Worm (Caenorhabditis elegans) whole organism, mixed stage, embryonic: Measurements from ENCODE around the gene lin-42.

Experiments
- M03D4.4 ChIP-seq: sonication (generic microtip); optimal IDR thresholded peaks from 2 replicates; lab custom pipeline; 2017; ENCODE audit warnings: mild to moderate bottlenecking, missing genetic modification characterization, missing compliant biosample characterization
- bed-3 ChIP-seq: fragments of 200-800 bp; sonication (Bioruptor generic); optimal IDR thresholded peaks from 3 replicates; lab custom pipeline; 2018; ENCODE audit warnings: mild to moderate bottlenecking, missing genetic modification characterization, moderate library complexity, missing compliant biosample characterization
- blmp-1 ChIP-seq: fragments of 150-350 bp; optimal IDR thresholded peaks from 2 replicates; lab custom pipeline; 2014; ENCODE audit warnings: missing biosample characterization, missing genetic modification characterization
- ceh-43 ChIP-seq: fragments of 200-800 bp; sonication (Bioruptor generic); optimal IDR thresholded peaks from 2 replicates; lab custom pipeline; 2018; ENCODE audit warnings: mild to moderate bottlenecking, missing genetic modification characterization, moderate library complexity, missing compliant biosample characterization
- ceh-83 ChIP-seq: fragments of 200-800 bp; sonication (Bioruptor generic); optimal IDR thresholded peaks from 2 replicates; lab custom pipeline; 2018; ENCODE audit warnings: mild to moderate bottlenecking, missing genetic modification characterization, missing compliant biosample characterization
- ces-1 ChIP-seq: fragments of 150-350 bp; optimal IDR thresholded peaks from 2 replicates; lab custom pipeline; 2014; ENCODE audit warnings: missing biosample characterization, missing genetic modification reagents, missing genetic modification characterization
- cnd-1 ChIP-seq: fragments of 200-800 bp; sonication (Bioruptor generic); optimal IDR thresholded peaks from 2 replicates; lab custom pipeline; 2018; ENCODE audit warnings: mild to moderate bottlenecking, missing genetic modification characterization, missing compliant biosample characterization
- drap-1 ChIP-seq: fragments of 200-800 bp; sonication (Bioruptor generic); optimal IDR thresholded peaks from 3 replicates; lab custom pipeline; 2018; ENCODE audit warnings: mild to moderate bottlenecking, missing genetic modification characterization, missing compliant biosample characterization
- elt-1 ChIP-seq: sonication (generic microtip); optimal IDR thresholded peaks from 2 replicates; lab custom pipeline; 2017; ENCODE audit warnings: missing genetic modification characterization, mild to moderate bottlenecking, missing compliant biosample characterization, antibody characterized with exemption, moderate library complexity, borderline replicate concordance; ENCODE audit not compliant: insufficient read depth
- flh-1 ChIP-seq: fragments of 200-800 bp; sonication (Bioruptor generic); optimal IDR thresholded peaks from 2 replicates; lab custom pipeline; 2018; ENCODE audit warnings: mild to moderate bottlenecking, missing genetic modification characterization, moderate library complexity, missing compliant biosample characterization
- hlh-1 ChIP-seq: fragments of 150-350 bp; optimal IDR thresholded peaks from 2 replicates; lab custom pipeline; 2014; ENCODE audit warnings: missing biosample characterization, missing genetic modification reagents, missing genetic modification characterization
- lin-13 ChIP-seq: fragments of 150-350 bp; optimal IDR thresholded peaks from 2 replicates; lab custom pipeline; 2014; ENCODE audit warnings: missing biosample characterization, missing genetic modification characterization
- lin-32 ChIP-seq: fragments of 200-800 bp; sonication (Bioruptor generic); optimal IDR thresholded peaks from 2 replicates; lab custom pipeline; 2018; ENCODE audit warnings: mild to moderate bottlenecking, missing genetic modification characterization, missing compliant biosample characterization
- lsy-2 ChIP-seq: fragments of 150-350 bp; optimal IDR thresholded peaks from 2 replicates; lab custom pipeline; 2014; ENCODE audit warnings: missing biosample characterization, missing genetic modification characterization
- mab-5 ChIP-seq: fragments of 150-350 bp; optimal IDR thresholded peaks from 2 replicates; lab custom pipeline; 2014; ENCODE audit warnings: missing biosample characterization, missing genetic modification characterization
- mep-1 ChIP-seq: fragments of 150-350 bp; optimal IDR thresholded peaks from 2 replicates; lab custom pipeline; 2017; ENCODE audit warnings: missing biosample characterization, missing genetic modification reagents, missing genetic modification characterization, inconsistent platforms
- mls-2 ChIP-seq: sonication (generic microtip); optimal IDR thresholded peaks from 2 replicates; lab custom pipeline; 2016; ENCODE audit warnings: mild to moderate bottlenecking, missing genetic modification characterization, moderate library complexity, missing compliant biosample characterization
- nhr-12 ChIP-seq: fragments of 150-350 bp; optimal IDR thresholded peaks from 2 replicates; lab custom pipeline; 2014; ENCODE audit warnings: missing biosample characterization, missing genetic modification characterization
- nhr-237 ChIP-seq: fragments of 150-350 bp; optimal IDR thresholded peaks from 2 replicates; lab custom pipeline; 2014; ENCODE audit warnings: missing biosample characterization, missing genetic modification characterization
- nhr-28 ChIP-seq: fragments of 150-350 bp; optimal IDR thresholded peaks from 2 replicates; lab custom pipeline; 2014; ENCODE audit warnings: missing biosample characterization, missing genetic modification characterization
- nhr-76 ChIP-seq: sonication (generic microtip); optimal IDR thresholded peaks from 2 replicates; lab custom pipeline; 2017; ENCODE audit warnings: missing biosample characterization, missing genetic modification characterization
- sem-2 ChIP-seq: fragments of 200-800 bp; sonication (Bioruptor generic); optimal IDR thresholded peaks from 2 replicates; lab custom pipeline; 2018; ENCODE audit warnings: mild to moderate bottlenecking, missing genetic modification characterization, missing compliant biosample characterization
- snpc-4 ChIP-seq: fragments of 150-350 bp; optimal IDR thresholded peaks from 2 replicates; lab custom pipeline; 2014; ENCODE audit warnings: missing biosample characterization, missing genetic modification characterization
- tbx-8 ChIP-seq: fragments of 200-800 bp; sonication (Bioruptor generic); optimal IDR thresholded peaks from 2 replicates; lab custom pipeline; 2018; ENCODE audit warnings: mild to moderate bottlenecking, missing genetic modification characterization, moderate library complexity, missing compliant biosample characterization
- unc-39 ChIP-seq: fragments of 150-350 bp; optimal IDR thresholded peaks from 2 replicates; lab custom pipeline; 2014; ENCODE audit warnings: missing biosample characterization, missing genetic modification characterization
- unc-62 ChIP-seq: fragments of 150-350 bp; optimal IDR thresholded peaks from 2 replicates; lab custom pipeline; 2014; ENCODE audit warnings: missing biosample characterization, missing genetic modification reagents, missing genetic modification characterization
- zip-8 ChIP-seq: fragments of 150-350 bp; optimal IDR thresholded peaks from 2 replicates; lab custom pipeline; 2014; ENCODE audit warnings: missing biosample characterization, missing genetic modification characterization
- ztf-11 ChIP-seq: fragments of 150-350 bp; optimal IDR thresholded peaks from 2 replicates; lab custom pipeline; 2014; ENCODE audit warnings: missing biosample characterization, missing genetic modification characterization

The lin-42 gene

ce11 chrII:1236003-1236402 is 16.2 kb downstream of the lin-42 start:
- TF ChIP-seq hlh-1 (tag; lab: Kevin White, UChicago), result no peak
- no peak for TF ChIP-seq cnd-1 (tag; lab: Kevin White, UChicago)
- no peak for TF ChIP-seq zip-8 (tag; lab: Kevin White, UChicago)
- TF ChIP-seq ceh-43 (GFP tag; lab: Kevin White, UChicago), result no peak
- no peak for TF ChIP-seq unc-62 (GFP tag; lab: Kevin White, UChicago)
- TF ChIP-seq M03D4.4 (tag; lab: Kevin White, UChicago), result no peak
- no peak for TF ChIP-seq mep-1 (tag; lab: Kevin White, UChicago)
- no peak for TF ChIP-seq nhr-12 (tag; lab: Kevin White, UChicago)

DNA sequence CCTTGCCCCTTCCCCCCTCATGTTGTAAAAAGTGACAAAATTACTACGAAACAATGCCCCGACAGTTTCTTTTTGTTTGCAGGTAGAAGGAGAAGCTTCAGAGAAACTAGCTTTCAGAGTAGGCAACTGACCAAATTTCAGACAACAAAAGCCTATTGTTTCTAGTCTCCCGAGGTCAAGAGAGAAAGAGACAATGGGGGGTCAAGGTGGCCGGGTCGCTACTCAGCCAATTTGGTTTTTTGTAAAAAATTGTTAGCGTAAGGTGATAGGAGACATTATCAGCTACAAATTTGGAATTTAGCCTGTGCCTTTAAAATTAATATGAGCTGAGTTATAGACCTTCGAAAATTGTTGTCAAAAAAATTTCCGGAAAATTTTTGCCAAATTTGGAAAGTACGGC is 17.2 kb downstream of the lin-42 start:
- no peak for TF ChIP-seq hlh-1 (tag; lab: Kevin White, UChicago)
- no peak for TF ChIP-seq ces-1
- no peak for TF ChIP-seq lsy-2 (tag; lab: Kevin White, UChicago)
- no peak for TF ChIP-seq flh-1 (GFP tag; lab: Kevin White, UChicago)
- no peak for TF ChIP-seq drap-1 (GFP tag; lab: Kevin White, UChicago)
- no peak for TF ChIP-seq lin-13
- TF ChIP-seq bed-3, result no peak
- TF ChIP-seq, all 35 proteins: peak for 0

- TF ChIP-seq unc-39 (tag; lab: Kevin White, UChicago) (no peak), mls-2 (tag; lab: Kevin White, UChicago) (no peak), ceh-43 (GFP tag; lab: Kevin White, UChicago) (no peak), zip-8 (tag; lab: Kevin White, UChicago) (no peak), mep-1 (tag; lab: Kevin White, UChicago) (no peak), flh-1 (GFP tag; lab: Kevin White, UChicago) (no peak), nhr-12 (tag; lab: Kevin White, UChicago) (no peak), nhr-28 (tag; lab: Kevin White, UChicago) (no peak)
Observed at ce11 chrII:1232967-1233366, 19.2 kb downstream of the lin-42 start.

ce11 chrII:1228943-1229342 is 23.2 kb downstream of the lin-42 start:
- TF ChIP-seq drap-1 (GFP tag; lab: Kevin White, UChicago) (no peak), blmp-1 (tag; lab: Kevin White, UChicago) (no peak), nhr-237 (tag; lab: Kevin White, UChicago) (no peak), ceh-43 (GFP tag; lab: Kevin White, UChicago) (no peak), ceh-83 (no peak), lsy-2 (tag; lab: Kevin White, UChicago) (no peak), flh-1 (GFP tag; lab: Kevin White, UChicago) (no peak), mep-1 (tag; lab: Kevin White, UChicago) (no peak), ztf-11 (tag; lab: Kevin White, UChicago) (no peak), sem-2 (GFP tag; lab: Kevin White, UChicago) (no peak), nhr-76 (tag; lab: Kevin White, UChicago) (no peak), snpc-4 (tag; lab: Kevin White, UChicago) (no peak), nhr-12 (tag; lab: Kevin White, UChicago) (no peak), mab-5 (tag; lab: Kevin White, UChicago) (no peak)

DNA sequence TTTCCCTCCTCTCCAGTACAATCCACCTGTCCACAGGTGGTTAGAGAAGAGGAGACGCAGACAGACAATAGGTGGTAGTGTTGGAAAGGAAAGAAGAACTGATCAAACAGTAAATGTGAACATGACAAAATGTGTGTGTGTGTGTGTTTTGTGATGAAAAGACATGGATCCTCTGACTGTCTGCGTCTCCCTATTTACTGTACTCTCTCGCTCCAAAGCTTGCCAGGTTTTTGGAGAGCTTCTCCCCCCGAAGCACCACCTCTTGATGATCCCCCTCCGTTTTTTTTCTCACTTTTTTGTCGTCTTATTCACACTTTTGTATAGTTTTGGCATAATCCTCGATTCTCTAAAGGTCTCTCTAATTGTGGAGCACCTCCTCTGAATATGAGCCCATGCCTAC is 34.9 kb downstream of the lin-42 start:
- peak; percentile 70 for TF ChIP-seq lin-32 (GFP tag; lab: Kevin White, UChicago)
- TF ChIP-seq tbx-8 (GFP tag; lab: Kevin White, UChicago), result no peak
- TF ChIP-seq nhr-28 (tag; lab: Kevin White, UChicago), result no peak
- TF ChIP-seq lsy-2 (tag; lab: Kevin White, UChicago), result no peak
- no peak for TF ChIP-seq ztf-11 (tag; lab: Kevin White, UChicago)
- no peak for TF ChIP-seq snpc-4 (tag; lab: Kevin White, UChicago)
- TF ChIP-seq hlh-1 (tag; lab: Kevin White, UChicago), result no peak
- no peak for TF ChIP-seq ceh-83
- no peak for TF ChIP-seq sem-2 (GFP tag; lab: Kevin White, UChicago)
- TF ChIP-seq, all 35 proteins: peak for 1

DNA sequence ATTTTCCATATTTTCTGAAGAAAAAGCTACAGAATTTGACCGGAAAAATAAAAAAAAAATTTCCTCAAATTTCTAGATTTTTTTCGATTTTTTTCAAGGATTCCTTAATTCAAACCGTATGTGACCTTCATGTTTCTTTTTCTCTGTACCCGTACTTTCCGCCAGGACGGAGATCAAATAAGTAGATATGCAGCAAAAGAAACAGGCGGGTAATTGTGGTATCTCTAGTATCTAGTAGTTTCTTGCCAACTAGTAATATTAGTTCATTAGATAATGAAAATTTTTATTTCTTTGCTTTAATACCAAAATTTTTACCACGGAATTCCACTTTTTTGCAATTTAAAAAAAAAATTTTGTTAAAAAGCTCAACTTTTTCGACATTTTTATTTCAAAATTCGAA is 37.5 kb downstream of the lin-42 start:
- TF ChIP-seq elt-1 (tag; lab: Kevin White, UChicago) (peak; percentile 79), nhr-28 (tag; lab: Kevin White, UChicago) (no peak)
